Fruit fly (Drosophila melanogaster) whole organism, embryonic: Measurements from ENCODE around the gene CG33332.
A peak's percentile ranks its signal among the peaks of the same experiment; 100 is the strongest.

Experiments
- Awh ChIP-seq: fragments of 200-800 bp; sonication (Bioruptor generic); IDR thresholded peaks from 2 replicates; pipeline ENCODE4, ENCODE4 v1.3.6; 2022; ENCODE audit warnings: missing biosample characterization, missing genetic modification characterization
- CG10543 ChIP-seq: fragments of 200-800 bp; sonication (Bioruptor generic); optimal IDR thresholded peaks from 3 replicates; lab custom pipeline; 2017; ENCODE audit warnings: missing biosample characterization, mild to moderate bottlenecking, missing genetic modification characterization, moderate library complexity
- CG13296 ChIP-seq: fragments of 200-800 bp; sonication (Bioruptor generic); optimal IDR thresholded peaks from 3 replicates; lab custom pipeline; 2018; ENCODE audit warnings: missing biosample characterization, mild to moderate bottlenecking, missing genetic modification characterization
- CG13624 ChIP-seq: fragments of 200-800 bp; sonication (Bioruptor generic); optimal IDR thresholded peaks from 2 replicates; lab custom pipeline; 2016; ENCODE audit warnings: missing biosample characterization, missing genetic modification characterization
- CG14014 ChIP-seq: fragments of 200-800 bp; sonication (Bioruptor generic); IDR thresholded peaks from 2 replicates; pipeline ENCODE4 v1.3.6; 2022; ENCODE audit warnings: missing biosample characterization, missing genetic modification characterization
- CG16779 ChIP-seq: fragments of 200-800 bp; sonication (Bioruptor generic); IDR thresholded peaks from 2 replicates; pipeline ENCODE4 v1.3.6; 2022; ENCODE audit warnings: missing biosample characterization, missing genetic modification characterization
- CG18011 ChIP-seq: fragments of 200-800 bp; sonication (Bioruptor generic); optimal IDR thresholded peaks from 2 replicates; lab custom pipeline; 2017; ENCODE audit warnings: missing biosample characterization, missing genetic modification characterization, mild to moderate bottlenecking, moderate library complexity, missing genotype
- CG2712 ChIP-seq: fragments of 200-800 bp; optimal IDR thresholded peaks from 3 replicates; lab custom pipeline; 2019; ENCODE audit warnings: missing biosample characterization, mild to moderate bottlenecking, missing genetic modification characterization, moderate library complexity
- CG3163 ChIP-seq: fragments of 200-800 bp; sonication (Bioruptor generic); optimal IDR thresholded peaks from 3 replicates; lab custom pipeline; 2016; ENCODE audit warnings: missing biosample characterization, missing genetic modification characterization
- CG3281 ChIP-seq: fragments of 200-800 bp; sonication (Bioruptor generic); optimal IDR thresholded peaks from 3 replicates; lab custom pipeline; 2017; ENCODE audit warnings: missing biosample characterization, mild to moderate bottlenecking, missing genetic modification characterization
- CG3407 ChIP-seq: fragments of 200-800 bp; sonication (Bioruptor generic); optimal IDR thresholded peaks from 2 replicates; lab custom pipeline; 2018; ENCODE audit warnings: missing biosample characterization, mild to moderate bottlenecking, missing genetic modification characterization
- CG6654 ChIP-seq: fragments of 200-800 bp; sonication (Bioruptor generic); optimal IDR thresholded peaks from 2 replicates; lab custom pipeline; 2017; ENCODE audit warnings: missing biosample characterization, mild to moderate bottlenecking, missing genetic modification characterization
- CG9609 ChIP-seq: fragments of 200-800 bp; sonication (Bioruptor generic); optimal IDR thresholded peaks from 3 replicates; lab custom pipeline; 2016; ENCODE audit warnings: missing biosample characterization, missing genetic modification characterization
- CG9817 ChIP-seq: fragments of 200-800 bp; sonication (Bioruptor generic); optimal IDR thresholded peaks from 2 replicates; lab custom pipeline; 2018; ENCODE audit warnings: missing biosample characterization, mild to moderate bottlenecking, missing genetic modification characterization, moderate library complexity
- Dbx ChIP-seq: fragments of 200-800 bp; sonication (Bioruptor generic); IDR thresholded peaks from 3 replicates; pipeline ENCODE4 v1.3.6; 2022; ENCODE audit warnings: missing biosample characterization, missing genetic modification characterization
- Fer1 ChIP-seq: fragments of 200-800 bp; sonication (Bioruptor generic); optimal IDR thresholded peaks from 2 replicates; lab custom pipeline; 2017; ENCODE audit warnings: missing biosample characterization, mild to moderate bottlenecking, missing genetic modification characterization
- Fer3 ChIP-seq: fragments of 200-800 bp; sonication (Bioruptor generic); optimal IDR thresholded peaks from 2 replicates; lab custom pipeline; 2018; ENCODE audit warnings: missing biosample characterization, mild to moderate bottlenecking, missing genetic modification characterization, moderate library complexity
- HHEX ChIP-seq: fragments of 200-800 bp; sonication (Bioruptor generic); optimal IDR thresholded peaks from 3 replicates; lab custom pipeline; 2017; ENCODE audit warnings: missing biosample characterization, mild to moderate bottlenecking, missing genetic modification characterization, missing genetic modification reagents
- HLH3B ChIP-seq: fragments of 200-800 bp; sonication (Bioruptor generic); IDR thresholded peaks from 2 replicates; pipeline ENCODE4 v1.3.6; 2022; ENCODE audit warnings: missing biosample characterization, missing genetic modification characterization
- HLH4C ChIP-seq: fragments of 200-800 bp; sonication (Bioruptor generic); IDR thresholded peaks from 3 replicates; pipeline ENCODE4 v1.3.6; 2022; ENCODE audit warnings: missing biosample characterization, missing genetic modification characterization; ENCODE audit not compliant: partially characterized antibody
- Hr78 ChIP-seq, 2 experiments: fragments of 200-800 bp in 1 of 2; fragments of >200 bp in 1 of 2; sonication (Bioruptor generic) in 1 of 2; optimal IDR thresholded peaks; 2 replicates each; lab custom pipeline; 2017 to 2019; ENCODE audit warnings: missing biosample characterization in 2 of 2, missing genetic modification characterization in 2 of 2, mild to moderate bottlenecking in 1 of 2, moderate library complexity in 1 of 2
- MESR4 ChIP-seq: fragments of 200-800 bp; sonication (Bioruptor generic); optimal IDR thresholded peaks from 2 replicates; lab custom pipeline; 2018; ENCODE audit warnings: missing biosample characterization, mild to moderate bottlenecking, missing genetic modification characterization, moderate library complexity
- MTF-1 ChIP-seq: fragments of 200-800 bp; sonication (Bioruptor generic); optimal IDR thresholded peaks from 2 replicates; lab custom pipeline; 2018; ENCODE audit warnings: missing biosample characterization, mild to moderate bottlenecking, missing genetic modification characterization, borderline replicate concordance
- Meics ChIP-seq: fragments of 200-800 bp; sonication (Bioruptor generic); optimal IDR thresholded peaks from 2 replicates; lab custom pipeline; 2017; ENCODE audit warnings: missing biosample characterization, mild to moderate bottlenecking, missing genetic modification characterization
- NK7.1 ChIP-seq: fragments of 200-800 bp; sonication (Bioruptor generic); optimal IDR thresholded peaks from 3 replicates; lab custom pipeline; 2016; ENCODE audit warnings: missing biosample characterization, missing genetic modification characterization
- Neu2 ChIP-seq: fragments of 200-800 bp; sonication (Bioruptor generic); optimal IDR thresholded peaks from 3 replicates; lab custom pipeline; 2016; ENCODE audit warnings: missing biosample characterization, missing genetic modification characterization, borderline replicate concordance
- NfI ChIP-seq: fragments of 200-800 bp; sonication (Bioruptor generic); optimal IDR thresholded peaks from 3 replicates; lab custom pipeline; 2018; ENCODE audit warnings: missing biosample characterization, mild to moderate bottlenecking, missing genetic modification characterization, moderate library complexity
- Opbp ChIP-seq: fragments of 200-800 bp; sonication (Bioruptor generic); IDR thresholded peaks from 3 replicates; pipeline ENCODE4 v1.3.6; 2022; ENCODE audit warnings: missing biosample characterization, missing genetic modification characterization; ENCODE audit not compliant: partially characterized antibody
- Poxn ChIP-seq: fragments of 200-800 bp; sonication (Bioruptor generic); IDR thresholded peaks from 2 replicates; pipeline ENCODE4 v1.3.6; 2022; ENCODE audit warnings: missing biosample characterization, missing genetic modification characterization
- Sox102F ChIP-seq: fragments of 200-800 bp; sonication (Bioruptor generic); optimal IDR thresholded peaks from 2 replicates; lab custom pipeline; 2018; ENCODE audit warnings: missing biosample characterization, mild to moderate bottlenecking, missing genetic modification characterization, moderate library complexity
- cad ChIP-seq: fragments of >200 bp; optimal IDR thresholded peaks from 2 replicates; lab custom pipeline; 2017; ENCODE audit warnings: missing biosample characterization, missing genetic modification characterization
- esg ChIP-seq: fragments of 200-800 bp; sonication (Bioruptor generic); conservative IDR thresholded peaks from 2 replicates; pipeline ENCODE4 v1.3.6; 2022; ENCODE audit warnings: missing biosample characterization, missing genetic modification characterization
- fd64A ChIP-seq: fragments of 200-800 bp; sonication (Bioruptor generic); optimal IDR thresholded peaks from 3 replicates; lab custom pipeline; 2018; ENCODE audit warnings: missing biosample characterization, mild to moderate bottlenecking, missing genetic modification characterization
- fru ChIP-seq: fragments of >200 bp; optimal IDR thresholded peaks from 2 replicates; lab custom pipeline; 2017
- ind ChIP-seq: fragments of 200-800 bp; sonication (Bioruptor generic); optimal IDR thresholded peaks from 3 replicates; lab custom pipeline; 2016; ENCODE audit warnings: missing biosample characterization, missing genetic modification characterization
- kay ChIP-seq: fragments of 200-800 bp; sonication (Bioruptor generic); optimal IDR thresholded peaks from 2 replicates; lab custom pipeline; 2016; ENCODE audit warnings: missing biosample characterization, missing genetic modification characterization
- lmd ChIP-seq: fragments of 200-800 bp; sonication (Bioruptor generic); IDR thresholded peaks from 2 replicates; pipeline ENCODE4 v1.3.6; 2022; ENCODE audit warnings: missing biosample characterization, missing genetic modification characterization
- mam ChIP-seq: fragments of 200-800 bp; sonication (Bioruptor generic); optimal IDR thresholded peaks from 3 replicates; lab custom pipeline; 2016; ENCODE audit warnings: missing biosample characterization, missing genetic modification characterization
- nom ChIP-seq: fragments of 200-800 bp; sonication (Bioruptor generic); optimal IDR thresholded peaks from 2 replicates; lab custom pipeline; 2017; ENCODE audit warnings: missing biosample characterization, missing genetic modification characterization, mild to moderate bottlenecking, moderate library complexity, missing genetic modification reagents
- odd ChIP-seq: fragments of 200-800 bp; sonication (Bioruptor generic); optimal IDR thresholded peaks from 2 replicates; lab custom pipeline; 2017; ENCODE audit warnings: missing biosample characterization, mild to moderate bottlenecking, missing genetic modification characterization
- otp ChIP-seq: fragments of 200-800 bp; sonication (Bioruptor generic); IDR thresholded peaks from 3 replicates; pipeline ENCODE4, ENCODE4 v1.3.6; 2022; ENCODE audit warnings: missing biosample characterization, missing genetic modification characterization
- pan ChIP-seq, 4 experiments: fragments of >200 bp in 3 of 4; fragments of 200-800 bp in 1 of 4; sonication (Bioruptor generic) in 1 of 4; optimal IDR thresholded peaks in 3 of 4; IDR thresholded peaks in 1 of 4; 2 replicates each; pipeline versions ENCODE4 v1.3.6 to Lab custom; 2017 to 2022; ENCODE audit warnings: missing biosample characterization in 2 of 4, missing genetic modification characterization in 2 of 4, mixed read lengths in 1 of 4
- pfk ChIP-seq: fragments of 200-800 bp; sonication (Bioruptor generic); optimal IDR thresholded peaks from 2 replicates; lab custom pipeline; 2018; ENCODE audit warnings: missing biosample characterization, mild to moderate bottlenecking, missing genetic modification characterization, moderate library complexity
- sens ChIP-seq: fragments of 200-800 bp; sonication (Bioruptor generic); peaks from one replicate; lab custom pipeline; 2016; ENCODE audit warnings: missing biosample characterization, missing genetic modification characterization
- sob ChIP-seq: fragments of 200-800 bp; sonication (Bioruptor generic); IDR thresholded peaks from 2 replicates; pipeline ENCODE4 v1.3.6; 2022; ENCODE audit warnings: missing biosample characterization, missing genetic modification characterization
- vfl ChIP-seq: fragments of 200-800 bp; sonication (Bioruptor generic); optimal IDR thresholded peaks from 2 replicates; lab custom pipeline; 2016; ENCODE audit warnings: missing biosample characterization, missing genetic modification characterization
- zen2 ChIP-seq: fragments of 200-800 bp; sonication (Bioruptor generic); IDR thresholded peaks from 3 replicates; pipeline ENCODE4 v1.3.6; 2022; ENCODE audit warnings: missing biosample characterization, missing genetic modification characterization; ENCODE audit not compliant: partially characterized antibody

CG33332 gene

dm6 chr3R:14893791-14894782 is 7.8 kb downstream of the CG33332 start, which contains the start of gene Dph2 (continued):
- peak; percentile 80 for TF ChIP-seq Meics
- TF ChIP-seq CG3281 = peak; percentile 51
- TF ChIP-seq Sox102F = peak; percentile 85
- TF ChIP-seq HLH3B (GFP tag; lab: Robert Waterston, UW) = peak; percentile 86
- peak; percentile 80 for TF ChIP-seq lmd (GFP tag; lab: Robert Waterston, UW)
- no peak for TF ChIP-seq zen2 (GFP tag; lab: Robert Waterston, UW)
- TF ChIP-seq mam = peak; percentile 30
- no peak for TF ChIP-seq CG6654
- TF ChIP-seq sob (GFP tag; lab: Robert Waterston, UW) = peak; percentile 79
- peak; percentile 89 for TF ChIP-seq CG2712
- peak; percentile 30 for TF ChIP-seq MTF-1 (GFP tag; lab: Kevin White, UChicago)
- peak; percentile 81 for TF ChIP-seq Awh
- TF ChIP-seq CG9817 (tag; lab: Kevin White, UChicago) = peak; percentile 76
- peak; percentile 98 for TF ChIP-seq pfk (GFP tag; lab: Kevin White, UChicago)
- TF ChIP-seq HHEX = peak; percentile 37
- no peak for TF ChIP-seq fru (lab: Kevin White, UChicago)
- TF ChIP-seq nom = no peak
- TF ChIP-seq CG16779 (GFP tag; lab: Robert Waterston, UW) = no peak
- no peak for TF ChIP-seq Poxn
- peak; percentile 60 for TF ChIP-seq CG13624 (GFP tag; lab: Kevin White, UChicago)
- peak; percentile 84 for TF ChIP-seq Fer3 (tag; lab: Kevin White, UChicago)
- peak; percentile 54 for TF ChIP-seq Fer1 (GFP tag; lab: Kevin White, UChicago)
- no peak for TF ChIP-seq Opbp (GFP tag; lab: Robert Waterston, UW)
- peak; percentile 72 for TF ChIP-seq CG13296 (GFP tag; lab: Kevin White, UChicago)
- peak; percentile 3 for TF ChIP-seq CG9609 (GFP tag; lab: Kevin White, UChicago)
- peak; percentile 42 for TF ChIP-seq CG10543 (GFP tag; lab: Kevin White, UChicago)
- no peak for TF ChIP-seq CG18011
- peak; percentile 52 for TF ChIP-seq ind
- peak; percentile 4 for TF ChIP-seq cad (GFP tag; lab: Kevin White, UChicago)
- TF ChIP-seq esg (GFP tag; lab: Robert Waterston, UW) = peak; percentile 61
- TF ChIP-seq odd (GFP tag; lab: Kevin White, UChicago) = no peak
- TF ChIP-seq pan (optimal IDR thresholded peaks at IDR 0.05; lab: Kevin White, UChicago) = no peak
- peak in 1 of 2 experiments; percentile 86 for TF ChIP-seq pan (GFP tag; optimal IDR thresholded peaks at IDR 0.05 in 1 of 2, IDR thresholded peaks at IDR 0.05 in 1 of 2)
- TF ChIP-seq otp (GFP tag; lab: Robert Waterston, UW) = peak; percentile 54
- TF ChIP-seq Dbx = peak; percentile 81
- TF ChIP-seq CG14014 (GFP tag; lab: Robert Waterston, UW) = peak; percentile 71
- TF ChIP-seq MESR4 (GFP tag; lab: Kevin White, UChicago) = peak; percentile 72
- no peak for TF ChIP-seq HLH4C (GFP tag; lab: Robert Waterston, UW)
- TF ChIP-seq NK7.1 = no peak
- no peak for TF ChIP-seq fd64A (GFP tag; lab: Kevin White, UChicago)
- no peak for TF ChIP-seq Hr78 (GFP tag; optimal IDR thresholded peaks at IDR 0.05; lab: Kevin White, UChicago)
- no peak for TF ChIP-seq CG3163 (GFP tag; lab: Kevin White, UChicago)
- peak; percentile 50 for TF ChIP-seq NfI
- TF ChIP-seq CG3407 = no peak
- peak; percentile 89 for TF ChIP-seq sens
- peak; percentile 34 for TF ChIP-seq vfl (GFP tag; lab: Kevin White, UChicago)
- no peak for TF ChIP-seq Neu2 (GFP tag; lab: Kevin White, UChicago)
- TF ChIP-seq kay (GFP tag; lab: Kevin White, UChicago) = no peak
